Worm (Caenorhabditis elegans) whole organism, dauer: ENCODE measurements around the gene C55A6.11.

Experiments
- unc-62 ChIP-seq: sonication (generic microtip); optimal IDR thresholded peaks from 2 replicates; lab custom pipeline; 2017; ENCODE audit warnings: missing biosample characterization, missing genetic modification reagents, missing genetic modification characterization

The C55A6.11 gene

DNA sequence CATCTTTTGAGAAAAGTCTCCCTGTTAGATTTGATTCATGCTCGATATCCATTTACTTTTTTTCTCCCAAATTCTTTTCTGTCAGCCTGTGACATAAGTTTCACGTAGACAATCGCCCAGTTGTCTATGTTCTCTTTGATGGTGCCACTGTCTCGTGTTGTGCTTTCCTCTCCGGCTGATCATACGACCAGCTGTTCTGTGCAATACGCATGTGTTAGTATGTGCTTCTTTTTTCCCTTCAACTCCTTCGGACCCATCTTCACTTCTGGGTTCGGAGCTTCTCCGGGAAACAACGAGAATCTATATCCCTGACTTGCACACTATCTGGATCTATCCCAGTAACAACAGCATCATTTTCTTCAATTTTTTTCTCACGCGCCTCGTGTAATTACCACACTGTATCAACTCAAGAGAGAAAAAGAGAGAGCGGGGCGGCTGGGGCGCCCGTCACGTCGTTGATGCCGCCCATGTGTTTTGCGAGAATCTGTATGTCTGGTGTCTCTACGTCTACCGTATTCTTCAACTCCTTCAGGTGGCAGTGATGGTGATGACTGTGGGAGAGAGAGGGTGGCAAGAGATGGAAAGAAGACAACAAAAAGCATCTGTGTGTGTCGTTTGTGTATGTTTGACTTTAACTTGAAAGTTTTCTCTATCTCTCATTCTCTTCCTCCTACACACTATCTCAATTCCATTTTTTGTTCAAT lies 11.7 kb downstream of the C55A6.11 start:
- no peak for TF ChIP-seq unc-62 (GFP tag; lab: Kevin White, UChicago)

DNA sequence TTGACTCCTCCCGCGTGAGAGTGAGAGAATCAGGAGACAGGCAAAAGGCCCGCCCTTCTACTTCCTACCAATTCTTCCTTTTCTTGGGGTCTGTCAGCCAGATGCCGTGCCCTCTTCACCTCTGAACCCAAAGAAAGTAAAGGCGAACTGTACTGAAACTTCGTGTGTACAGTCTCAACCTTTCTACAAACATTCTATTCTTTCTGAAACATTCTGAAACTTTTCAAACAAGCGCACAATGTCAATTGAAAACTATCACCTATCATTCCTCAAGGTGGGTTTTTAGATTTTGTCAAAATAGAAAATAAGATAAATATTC lies 12.2 kb downstream of the C55A6.11 start:
- TF ChIP-seq unc-62 (GFP tag; lab: Kevin White, UChicago) = no peak

DNA sequence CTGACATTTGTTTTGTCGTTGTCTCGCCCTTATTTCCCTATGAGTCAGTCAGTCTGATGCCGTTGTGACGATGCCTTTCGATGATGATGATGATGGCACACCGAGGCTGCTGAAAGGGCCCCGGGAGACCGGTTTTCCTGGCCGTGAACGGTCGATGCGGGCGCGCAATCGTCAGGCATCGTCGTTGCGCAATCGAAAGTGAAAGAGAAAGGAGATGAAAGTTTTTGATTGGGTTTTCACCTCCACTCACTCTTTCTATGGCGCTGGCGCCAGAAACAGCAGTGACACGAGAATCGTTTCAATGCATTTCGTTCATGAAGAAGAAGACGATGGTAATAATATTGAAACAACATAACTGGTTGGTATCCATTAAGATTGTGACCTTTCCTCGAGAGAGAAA lies 12.6 kb downstream of the C55A6.11 start:
- TF ChIP-seq unc-62 (GFP tag; lab: Kevin White, UChicago) = no peak

DNA sequence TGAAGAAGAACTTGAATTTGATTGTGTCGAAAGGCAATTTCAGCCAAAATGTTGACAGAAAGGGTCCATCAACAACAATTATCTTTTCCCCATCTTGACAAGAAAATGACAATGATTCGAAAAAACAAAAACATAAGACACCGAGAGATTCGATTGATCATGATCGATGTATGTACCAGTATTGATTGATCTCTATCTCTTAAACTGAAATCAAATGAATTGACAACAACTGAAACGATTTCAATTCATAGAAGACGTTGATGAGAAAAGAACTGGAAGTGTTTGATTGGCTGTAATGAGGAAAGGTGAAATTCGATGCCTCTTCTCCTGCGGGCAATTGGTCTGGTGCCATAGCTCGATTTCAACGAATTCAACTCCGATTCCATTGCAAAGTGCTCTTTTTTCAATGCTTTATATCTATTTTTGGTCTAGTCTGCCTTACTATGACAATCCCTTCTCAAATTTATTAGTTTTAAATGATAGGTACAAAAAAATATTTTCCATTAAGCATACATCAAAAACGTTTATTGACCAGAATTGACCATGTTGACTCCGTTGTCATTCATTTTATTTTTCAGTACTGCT lies 13.1 kb downstream of the C55A6.11 start:
- no peak for TF ChIP-seq unc-62 (GFP tag; lab: Kevin White, UChicago)

DNA sequence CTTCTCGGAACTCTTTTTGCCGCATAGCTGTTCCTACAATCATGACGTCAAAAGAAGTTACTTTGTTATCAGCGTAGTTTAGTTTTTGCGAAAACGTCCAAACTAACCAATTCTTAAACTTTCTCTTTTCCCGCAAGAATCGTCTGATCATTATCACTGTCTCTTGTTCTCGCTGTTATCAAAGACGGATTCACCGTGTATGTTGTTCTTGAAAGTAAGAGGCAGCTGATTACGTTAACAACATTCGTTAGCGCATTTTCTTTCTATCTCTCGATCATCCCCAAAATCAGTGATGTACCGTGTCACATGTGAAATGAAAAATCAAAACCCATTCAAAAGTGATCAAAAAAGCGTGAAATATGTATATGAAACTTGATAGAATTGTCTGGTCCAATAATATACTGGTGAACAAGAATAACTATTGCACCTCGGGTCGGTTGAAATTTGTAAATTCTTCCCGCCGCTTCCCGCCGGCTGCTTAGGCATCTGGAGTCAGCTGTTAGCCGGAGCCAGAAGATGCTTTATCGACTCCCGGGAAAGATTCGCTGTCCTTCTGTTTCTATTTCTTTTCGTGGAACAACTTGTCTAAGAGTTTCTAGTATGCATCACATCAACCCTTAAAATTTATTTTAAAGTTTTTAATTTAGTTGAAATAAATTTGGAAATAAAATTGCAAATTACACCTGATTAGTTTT lies 14.3 kb downstream of the C55A6.11 start:
- no peak for TF ChIP-seq unc-62 (GFP tag; lab: Kevin White, UChicago)

DNA sequence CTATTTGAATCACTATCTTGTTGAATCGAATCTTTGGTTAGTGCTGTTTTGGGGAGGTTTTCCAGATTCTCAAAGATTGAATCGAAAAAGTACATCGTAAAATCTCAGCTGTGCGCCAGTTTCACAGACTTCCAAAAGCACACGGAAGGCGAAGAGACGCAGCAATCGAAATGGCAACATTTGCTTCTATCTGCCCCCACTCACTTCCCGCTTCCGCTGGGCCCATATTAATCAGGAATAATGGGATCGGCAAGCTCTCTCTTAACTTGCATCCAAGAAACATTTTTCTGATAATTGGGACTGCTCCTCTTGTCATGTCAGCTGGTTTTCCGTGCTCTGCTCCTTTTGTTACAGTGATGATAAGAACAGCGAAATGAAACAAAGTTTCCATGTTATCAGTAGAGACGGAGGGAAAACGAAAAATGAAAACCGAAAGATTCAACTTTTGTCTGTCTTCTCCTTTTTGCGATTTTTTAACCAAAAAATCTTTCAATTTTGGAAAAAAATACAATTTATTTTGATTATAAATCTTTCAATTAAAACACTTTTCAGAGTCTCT lies 15.3 kb downstream of the C55A6.11 start:
- TF ChIP-seq unc-62 (GFP tag; lab: Kevin White, UChicago) = no peak

DNA sequence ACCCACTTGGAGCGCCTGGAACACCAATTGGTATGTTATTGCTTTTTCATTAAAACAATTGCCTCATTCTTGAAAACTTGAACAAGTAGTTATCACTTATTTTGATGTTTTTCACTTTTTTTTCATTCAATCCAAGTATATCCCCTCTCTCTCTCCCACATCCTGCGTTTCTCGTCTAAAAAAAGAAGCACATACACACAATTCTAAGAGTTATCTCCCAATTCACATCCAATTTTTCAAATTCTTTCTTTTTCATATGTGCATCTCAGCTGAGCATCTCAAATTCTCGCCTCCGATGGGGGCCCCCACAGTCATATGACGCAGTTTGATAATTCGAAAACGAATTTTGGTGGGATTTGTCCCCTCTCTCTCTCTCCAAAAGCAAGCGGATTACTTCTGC lies 16.4 kb downstream of the C55A6.11 start:
- TF ChIP-seq unc-62 (GFP tag; lab: Kevin White, UChicago) = no peak

DNA sequence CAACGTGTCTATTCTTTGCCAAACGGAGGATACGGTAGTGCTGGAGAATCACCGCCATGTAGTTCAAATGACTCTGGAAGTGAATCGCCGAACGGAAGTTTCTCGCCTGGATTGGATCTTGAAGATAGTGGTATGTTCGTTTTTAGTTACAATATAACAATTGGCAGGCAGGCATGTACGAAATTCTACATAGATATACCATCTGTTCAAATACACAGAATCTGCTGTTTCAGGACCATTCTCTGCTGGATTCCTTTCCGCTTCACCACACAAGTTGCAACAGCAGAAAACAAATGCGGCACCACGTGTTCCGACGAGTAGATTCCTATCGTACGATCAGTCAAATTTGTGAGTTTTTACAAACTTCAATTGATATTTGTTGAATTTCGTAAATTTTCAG lies 19.2 kb downstream of the C55A6.11 start:
- no peak for TF ChIP-seq unc-62 (GFP tag; lab: Kevin White, UChicago)

DNA sequence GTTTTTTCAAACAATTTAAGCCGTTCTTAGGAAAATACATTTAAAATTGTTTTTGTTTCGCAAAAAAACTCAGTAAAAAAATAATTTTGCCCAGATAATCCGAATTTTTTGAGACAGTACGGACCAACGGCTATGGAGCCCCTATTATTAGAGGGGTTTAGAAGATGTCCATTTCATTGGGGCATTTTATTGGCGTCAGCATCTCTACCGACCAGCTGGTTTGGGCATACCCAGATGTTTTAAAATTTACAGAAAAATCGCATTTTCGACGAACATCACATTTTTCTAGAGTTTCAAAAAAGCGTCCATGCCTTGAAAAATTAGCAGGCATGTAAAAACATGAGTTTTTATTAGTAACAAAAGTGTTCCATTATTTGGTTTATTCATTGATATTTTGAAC lies 21.0 kb downstream of the C55A6.11 start:
- no peak for TF ChIP-seq unc-62 (GFP tag; lab: Kevin White, UChicago)

DNA sequence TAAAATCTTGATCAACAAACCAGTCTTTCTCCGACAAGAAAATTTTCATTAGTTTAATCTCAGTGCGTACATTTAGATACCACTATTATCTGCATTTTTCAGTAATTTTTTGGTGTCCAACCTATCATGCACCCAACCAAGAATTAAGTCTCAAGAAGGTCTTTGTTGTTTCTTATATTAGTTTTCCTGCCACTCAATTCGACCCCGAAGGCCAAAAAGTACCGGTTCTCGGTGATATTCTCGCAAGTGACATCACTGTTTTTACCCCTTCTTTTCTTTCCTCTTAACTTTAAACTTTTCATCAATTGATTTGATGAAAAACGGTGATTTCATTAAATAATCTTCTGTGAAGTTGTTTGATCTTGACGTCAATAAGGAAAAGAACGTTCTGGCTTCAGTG lies 23.2 kb downstream of the C55A6.11 start, which contains the start of gene F38B7.2:
TSS of gene F38B7.2 (plus strand) at position 400 of the 400 bp plus-strand sequence.
- TF ChIP-seq unc-62 (GFP tag; lab: Kevin White, UChicago) = no peak

DNA sequence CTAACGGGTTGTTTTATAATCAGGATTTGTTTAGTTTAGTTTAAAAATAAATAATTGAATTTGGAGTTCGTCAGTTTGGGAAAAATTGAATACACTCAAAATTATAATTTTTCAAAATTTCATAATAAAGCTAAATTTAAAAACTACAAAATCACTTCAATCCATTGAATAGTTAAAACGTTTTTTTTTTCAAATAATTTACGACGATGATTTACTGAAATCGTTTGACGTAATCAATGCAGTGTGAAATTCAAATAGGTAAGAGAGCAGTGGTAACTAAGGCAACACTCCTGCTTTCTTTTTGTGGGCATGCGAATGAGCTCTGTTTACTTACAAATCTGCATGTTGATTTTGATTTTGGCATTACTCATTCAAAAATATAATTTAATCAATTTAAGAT lies 24.9 kb downstream of the C55A6.11 start, which contains the start of gene F38B7.10:
TSS of gene F38B7.10 (plus strand) at position 301 of the 400 bp plus-strand sequence.
- no peak for TF ChIP-seq unc-62 (GFP tag; lab: Kevin White, UChicago)

DNA sequence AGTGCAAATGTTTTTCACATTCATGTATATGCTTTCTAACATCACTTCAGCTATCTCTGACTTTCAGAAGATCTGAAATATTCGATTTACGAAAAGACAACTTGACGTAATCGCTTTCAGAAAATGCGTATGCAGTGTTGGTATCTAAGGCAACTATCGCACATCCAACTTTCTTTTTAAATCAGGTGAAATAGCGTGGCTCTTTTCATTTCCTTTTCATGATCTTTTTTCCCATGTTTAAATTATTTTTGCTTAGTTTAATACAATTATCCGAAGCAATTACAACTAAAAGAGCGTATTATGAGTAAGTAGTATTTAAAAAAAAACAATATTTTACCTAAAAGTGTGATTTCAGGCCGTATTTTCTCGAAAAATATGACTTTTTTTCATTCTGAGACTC lies 26.5 kb downstream of the C55A6.11 start, which contains the start of gene F38B7.11:
TSS of gene F38B7.11 (plus strand) at position 301 of the 400 bp plus-strand sequence.
- no peak for TF ChIP-seq unc-62 (GFP tag; lab: Kevin White, UChicago)

DNA sequence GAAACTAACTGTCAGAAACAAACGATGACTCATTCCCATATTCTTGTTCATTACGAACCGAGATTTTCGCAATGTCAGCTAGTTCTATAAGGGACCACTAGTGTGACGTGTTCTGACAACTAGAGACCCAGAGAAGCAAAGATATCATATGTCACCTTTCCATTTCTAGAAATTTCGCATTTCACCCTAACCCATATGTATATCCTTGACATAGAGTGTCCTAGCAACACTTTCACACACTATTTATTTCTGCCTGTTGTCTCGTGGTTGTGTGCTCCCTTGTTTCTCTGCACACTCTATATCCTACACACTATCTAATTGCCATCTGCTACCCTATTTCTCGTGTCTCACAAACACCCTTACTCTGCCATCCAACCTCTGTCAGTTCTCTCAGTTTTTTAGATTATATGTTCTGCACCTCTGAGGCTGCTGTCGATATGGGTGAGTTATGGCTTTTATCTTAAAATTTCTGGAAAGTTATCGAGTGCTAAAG lies 28.6 kb downstream of the C55A6.11 start, which contains the start of the genes F38B7.17 and F38B7.3:
TSS of gene F38B7.17 (minus strand) at position 51 of the 493 bp plus-strand sequence.
TSS of gene F38B7.3 (plus strand) at position 194 of the 493 bp plus-strand sequence.
- no peak for TF ChIP-seq unc-62 (GFP tag; lab: Kevin White, UChicago)

DNA sequence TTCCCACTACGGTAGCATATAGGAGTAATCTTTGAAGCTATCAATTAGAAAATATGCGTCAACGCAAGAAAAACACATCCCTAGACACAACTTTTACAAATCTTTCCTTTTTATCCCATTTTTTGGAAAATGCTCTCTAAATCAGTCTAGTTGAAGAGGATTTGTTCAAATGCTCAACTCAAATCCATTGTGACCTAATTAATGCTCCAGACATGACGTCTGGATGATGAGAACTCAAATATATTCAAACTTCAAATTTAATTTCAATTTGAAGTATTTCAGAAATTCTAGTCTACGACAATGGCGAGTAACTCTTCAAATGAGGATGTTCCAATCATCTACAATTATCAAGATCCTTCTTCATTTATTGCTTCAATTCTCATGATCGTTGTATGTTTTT lies 32.1 kb downstream of the C55A6.11 start, which contains the start of gene srx-85:
TSS of gene srx-85 (plus strand) at position 301 of the 400 bp plus-strand sequence.
- TF ChIP-seq unc-62 (GFP tag; lab: Kevin White, UChicago) = no peak

DNA sequence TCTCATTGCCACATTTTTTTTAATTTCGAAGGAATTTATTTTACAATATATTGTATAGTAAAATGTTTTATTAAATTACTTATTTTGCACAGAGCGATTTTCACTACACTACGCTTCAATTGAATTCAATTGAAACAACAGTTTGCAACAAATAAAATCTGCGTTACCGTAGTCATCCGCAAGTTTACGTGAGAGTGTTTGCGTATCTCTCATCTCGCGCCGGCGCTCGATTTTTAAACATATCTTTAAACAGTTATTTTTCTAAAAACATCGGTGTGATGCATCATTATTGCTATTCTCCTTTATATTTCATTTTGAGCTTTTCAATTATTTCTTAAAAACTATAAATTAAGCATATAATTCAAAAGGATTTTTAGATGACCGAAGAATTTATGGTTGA lies 33.9 kb downstream of the C55A6.11 start, which contains the start of gene duo-1:
TSS of gene duo-1 (plus strand) at position 371 of the 400 bp plus-strand sequence.
- no peak for TF ChIP-seq unc-62 (GFP tag; lab: Kevin White, UChicago)
